Worm (Caenorhabditis elegans): ENCODE data around the gene Y39B6A.30.

ce11 chrV:19001016-19001415, 13.4 kb upstream of the Y39B6A.30 start, which contains the start of gene Y39B6A.34:
- TF ChIP-seq lsy-12 (tag; optimal IDR thresholded peaks at IDR 0.05), result no peak
- no peak for TF ChIP-seq nhr-43 (tag; optimal IDR thresholded peaks at IDR 0.05; ENCODE audit: poor library complexity, severe bottlenecking)
- no peak for TF ChIP-seq unc-39 (tag; optimal IDR thresholded peaks at IDR 0.05)
- TF ChIP-seq pha-4 (tag; optimal IDR thresholded peaks at IDR 0.05), result peak; percentile 46
- peak; percentile 10 for TF ChIP-seq lin-15B (tag; optimal IDR thresholded peaks at IDR 0.05)
- TF ChIP-seq skn-1 (tag; optimal IDR thresholded peaks at IDR 0.05), result no peak
- no peak for TF ChIP-seq ZK546.5 (tag; optimal IDR thresholded peaks at IDR 0.05)
